Fruit fly (Drosophila melanogaster): ENCODE results near the gene Boh2.

Boh2 gene

DNA sequence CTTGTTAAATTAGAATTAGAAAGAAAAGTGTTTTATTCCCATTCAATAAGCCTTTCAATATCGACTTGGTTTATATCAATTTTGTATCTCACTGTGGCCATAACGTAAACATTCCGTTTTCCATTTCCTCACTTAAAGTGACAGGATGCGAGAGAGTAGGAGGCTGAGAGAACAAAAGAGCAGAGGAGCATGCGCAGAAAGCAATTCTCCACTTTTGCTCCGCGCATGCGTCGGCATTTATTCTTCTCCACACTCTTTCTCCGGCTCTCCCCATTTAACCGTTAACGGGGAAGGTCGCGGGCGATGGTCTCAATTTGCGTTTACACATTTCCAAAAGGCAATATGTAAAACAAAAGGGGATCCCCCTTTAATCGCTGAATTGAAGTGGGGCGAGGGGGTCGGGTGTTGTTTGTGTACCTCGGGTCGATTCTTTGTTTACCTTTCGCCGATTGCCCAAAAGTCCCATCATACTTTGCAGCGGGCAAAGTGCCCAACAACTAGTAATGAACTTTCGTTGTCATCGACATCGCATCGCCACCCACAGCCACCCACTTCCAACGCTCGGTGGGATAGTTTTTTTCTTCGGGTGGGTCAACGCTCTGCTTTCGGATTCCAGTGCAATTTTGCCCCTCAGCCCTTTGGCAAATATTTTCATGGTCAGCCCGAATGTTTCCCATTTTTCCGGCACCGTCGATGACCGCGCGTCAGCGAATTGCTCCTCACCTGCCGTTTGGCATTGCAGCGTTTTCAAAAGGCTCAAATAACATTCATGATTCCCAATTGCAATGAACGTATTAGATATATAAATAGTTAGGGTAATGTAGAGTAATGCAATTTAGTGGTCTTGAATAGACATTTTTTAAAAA lies 9.9 kb upstream of the Boh2 start (continued):
- 0 out of 2 replicates have a peak, but pooled peaks have one; percentile 60 for TF ChIP-seq CG32767 (GFP tag; IDR thresholded peaks at IDR 0.05)
- TF ChIP-seq luna (GFP tag; optimal IDR thresholded peaks at IDR 0.05), result no peak
- TF ChIP-seq Rx (GFP tag; IDR thresholded peaks at IDR 0.05), result no peak
- no peak for TF ChIP-seq Poxn (GFP tag; IDR thresholded peaks at IDR 0.05)
- no peak for TF ChIP-seq Oaz (GFP tag; IDR thresholded peaks at IDR 0.05)
- TF ChIP-seq lmd (GFP tag; IDR thresholded peaks at IDR 0.05), result no peak
- no peak for TF ChIP-seq CG15696 (tag; optimal IDR thresholded peaks at IDR 0.05)
- no peak for TF ChIP-seq en (GFP tag; optimal IDR thresholded peaks at IDR 0.05)
- no peak for TF ChIP-seq HLH54F (GFP tag; optimal IDR thresholded peaks at IDR 0.05)
- TF ChIP-seq CG43689 (GFP tag; IDR thresholded peaks at IDR 0.05), result no peak
- TF ChIP-seq CG10543 (GFP tag; optimal IDR thresholded peaks at IDR 0.05), result peak; percentile 19
- TF ChIP-seq CG10321 (GFP tag; IDR thresholded peaks at IDR 0.05), result no peak
- no peak for TF ChIP-seq sqz (GFP tag; optimal IDR thresholded peaks at IDR 0.05)
- no peak for TF ChIP-seq CG34422 (GFP tag; IDR thresholded peaks at IDR 0.05)
- no peak for TF ChIP-seq odd (GFP tag; optimal IDR thresholded peaks at IDR 0.05)
- TF ChIP-seq ham (GFP tag; IDR thresholded peaks at IDR 0.05), result no peak
- TF ChIP-seq caup (GFP tag; optimal IDR thresholded peaks at IDR 0.05; ENCODE audit: severe bottlenecking), result no peak
- no peak for TF ChIP-seq ind (GFP tag; optimal IDR thresholded peaks at IDR 0.05)
- no peak for TF ChIP-seq sug (tag; optimal IDR thresholded peaks at IDR 0.05)
- TF ChIP-seq HmgZ (tag; optimal IDR thresholded peaks at IDR 0.05), result no peak
- TF ChIP-seq Optix (GFP tag; IDR thresholded peaks at IDR 0.05), result 0 out of 3 replicates have a peak, but pooled peaks have one; percentile 28
- no peak for TF ChIP-seq Asciz (GFP tag; optimal IDR thresholded peaks at IDR 0.05)
- no peak for TF ChIP-seq CG12744 (GFP tag; optimal IDR thresholded peaks at IDR 0.05)
- TF ChIP-seq Sry-β (GFP tag; optimal IDR thresholded peaks at IDR 0.05), result no peak
- TF ChIP-seq CG10267 (tag; optimal IDR thresholded peaks at IDR 0.05), result no peak
- no peak for TF ChIP-seq Ets97D (GFP tag; optimal IDR thresholded peaks at IDR 0.05)
- 0 out of 3 replicates have a peak, but pooled peaks have one; percentile 22 for TF ChIP-seq ase (GFP tag; IDR thresholded peaks at IDR 0.05)
- no peak for TF ChIP-seq CG13123 (GFP tag; optimal IDR thresholded peaks at IDR 0.05)
- no peak for TF ChIP-seq Bteb2 (GFP tag; optimal IDR thresholded peaks at IDR 0.05)
- TF ChIP-seq bowl (GFP tag; IDR thresholded peaks at IDR 0.05), result no peak
- no peak for TF ChIP-seq cad (GFP tag; optimal IDR thresholded peaks at IDR 0.05)
- TF ChIP-seq tin (GFP tag; optimal IDR thresholded peaks at IDR 0.05), result no peak
- TF ChIP-seq CoRest (tag; optimal IDR thresholded peaks at IDR 0.05), result no peak
- TF ChIP-seq CG17186 (GFP tag; optimal IDR thresholded peaks at IDR 0.05), result no peak
- TF ChIP-seq CG10959 (GFP tag; IDR thresholded peaks at IDR 0.05), result no peak
- TF ChIP-seq CG42726 (GFP tag; IDR thresholded peaks at IDR 0.05; ENCODE audit: partially characterized antibody), result no peak
- TF ChIP-seq Hmx (GFP tag; optimal IDR thresholded peaks at IDR 0.05), result no peak
- TF ChIP-seq CG15479 (GFP tag; optimal IDR thresholded peaks at IDR 0.05), result no peak
- TF ChIP-seq Nf-YC (tag; optimal IDR thresholded peaks at IDR 0.05), result no peak
- TF ChIP-seq CG4282 (GFP tag; optimal IDR thresholded peaks at IDR 0.05), result no peak
- TF ChIP-seq Ssrp (tag; optimal IDR thresholded peaks at IDR 0.05), result no peak
- TF ChIP-seq E2f1 (GFP tag; IDR thresholded peaks at IDR 0.05), result no peak
- TF ChIP-seq sob (GFP tag; IDR thresholded peaks at IDR 0.05), result no peak
- no peak for TF ChIP-seq fd96Cb (tag; optimal IDR thresholded peaks at IDR 0.05)
- no peak for TF ChIP-seq shn (GFP tag; optimal IDR thresholded peaks at IDR 0.05)
- TF ChIP-seq Dfd (GFP tag; optimal IDR thresholded peaks at IDR 0.05), result no peak
- no peak for TF ChIP-seq CG14014 (GFP tag; IDR thresholded peaks at IDR 0.05)
- TF ChIP-seq bbx (GFP tag; IDR thresholded peaks at IDR 0.05; ENCODE audit: partially characterized antibody), result no peak
- no peak for TF ChIP-seq Lhr (GFP tag; optimal IDR thresholded peaks at IDR 0.05)
- no peak for TF ChIP-seq HLH4C (GFP tag; IDR thresholded peaks at IDR 0.05; ENCODE audit: partially characterized antibody)

Measured in whole organism, embryonic.